Fruit fly (Drosophila melanogaster) whole organism, embryonic: ENCODE measurements around the gene mRpL30.
A peak's percentile ranks its signal among the peaks of the same experiment; 100 is the strongest.

ENCODE experiments used
- ATbp ChIP-seq: fragments of 200-800 bp; sonication (Bioruptor generic); optimal IDR thresholded peaks from 2 replicates; lab custom pipeline; 2017; ENCODE audit warnings: missing biosample characterization, mild to moderate bottlenecking, missing genetic modification characterization, missing genetic modification reagents
- Antp ChIP-seq: fragments of 200-800 bp; sonication (Bioruptor generic); optimal IDR thresholded peaks from 3 replicates; lab custom pipeline; 2016; ENCODE audit warnings: missing biosample characterization, missing genetic modification characterization
- Bgb ChIP-seq: fragments of 200-800 bp; sonication (Bioruptor generic); IDR thresholded peaks from 2 replicates; pipeline ENCODE4 v1.3.6; 2022; ENCODE audit warnings: missing biosample characterization, missing genetic modification characterization; ENCODE audit not compliant: partially characterized antibody
- CG11504 ChIP-seq: fragments of 200-800 bp; sonication (Bioruptor generic); optimal IDR thresholded peaks from 3 replicates; lab custom pipeline; 2019; ENCODE audit warnings: missing biosample characterization, mild to moderate bottlenecking, missing genetic modification characterization, moderate library complexity
- CG12236 ChIP-seq: fragments of 200-800 bp; sonication (Bioruptor generic); optimal IDR thresholded peaks from 2 replicates; lab custom pipeline; 2016; ENCODE audit warnings: missing biosample characterization, missing genetic modification characterization
- CG12391 ChIP-seq: fragments of 200-800 bp; sonication (Bioruptor generic); optimal IDR thresholded peaks from 3 replicates; lab custom pipeline; 2018; ENCODE audit warnings: missing biosample characterization, mild to moderate bottlenecking, missing genetic modification characterization, moderate library complexity
- CG12942 ChIP-seq: fragments of 200-800 bp; sonication (Bioruptor generic); optimal IDR thresholded peaks from 3 replicates; lab custom pipeline; 2016; ENCODE audit warnings: missing biosample characterization, missing genetic modification characterization
- CG17612 ChIP-seq: fragments of 200-800 bp; sonication (Bioruptor generic); IDR thresholded peaks from 2 replicates; pipeline ENCODE4 v1.3.6; 2022; ENCODE audit warnings: missing biosample characterization, missing genetic modification characterization
- CG17829 ChIP-seq: fragments of 200-800 bp; optimal IDR thresholded peaks from 2 replicates; lab custom pipeline; 2019; ENCODE audit warnings: missing biosample characterization, mild to moderate bottlenecking, missing genetic modification characterization, moderate library complexity
- CG18011 ChIP-seq: fragments of 200-800 bp; sonication (Bioruptor generic); optimal IDR thresholded peaks from 2 replicates; lab custom pipeline; 2017; ENCODE audit warnings: missing biosample characterization, missing genetic modification characterization, mild to moderate bottlenecking, moderate library complexity, missing genotype
- CG18262 ChIP-seq: fragments of 200-800 bp; optimal IDR thresholded peaks from 3 replicates; lab custom pipeline; 2019; ENCODE audit warnings: missing biosample characterization, mild to moderate bottlenecking, missing genetic modification characterization, moderate library complexity
- CG30020 ChIP-seq: fragments of 200-800 bp; optimal IDR thresholded peaks from 2 replicates; lab custom pipeline; 2019; ENCODE audit warnings: missing biosample characterization, mild to moderate bottlenecking, missing genetic modification characterization, moderate library complexity
- CG4730 ChIP-seq: fragments of 200-800 bp; sonication (Bioruptor generic); IDR thresholded peaks from 2 replicates; pipeline ENCODE4 v1.3.6; 2022; ENCODE audit warnings: missing biosample characterization, missing genetic modification characterization
- CG4820 ChIP-seq: fragments of 200-800 bp; sonication (Bioruptor generic); optimal IDR thresholded peaks from 3 replicates; lab custom pipeline; 2016; ENCODE audit warnings: missing biosample characterization, missing genetic modification characterization
- CG6689 ChIP-seq: fragments of 200-800 bp; sonication (Bioruptor generic); IDR thresholded peaks from 2 replicates; pipeline ENCODE4 v1.3.6; 2022; ENCODE audit warnings: missing biosample characterization, missing genetic modification characterization
- CG7357 ChIP-seq: fragments of 200-800 bp; sonication (Bioruptor generic); IDR thresholded peaks from 3 replicates; pipeline ENCODE4 v1.3.6; 2022; ENCODE audit warnings: missing biosample characterization, missing genetic modification characterization
- CG9797 ChIP-seq: fragments of 200-800 bp; sonication (Bioruptor generic); optimal IDR thresholded peaks from 3 replicates; lab custom pipeline; 2018; ENCODE audit warnings: missing biosample characterization, mild to moderate bottlenecking, missing genetic modification characterization
- Deaf1 ChIP-seq: fragments of 200-800 bp; optimal IDR thresholded peaks from 3 replicates; lab custom pipeline; 2019; ENCODE audit warnings: missing biosample characterization, mild to moderate bottlenecking, missing genetic modification characterization, moderate library complexity
- Fer2 ChIP-seq: fragments of 200-800 bp; sonication (Bioruptor generic); optimal IDR thresholded peaks from 2 replicates; lab custom pipeline; 2018; ENCODE audit warnings: missing biosample characterization, mild to moderate bottlenecking, missing genetic modification characterization, moderate library complexity
- Gug ChIP-seq: fragments of 200-800 bp; sonication (Bioruptor generic); IDR thresholded peaks from 4 replicates; pipeline ENCODE4 v1.3.6; 2022; ENCODE audit warnings: missing biosample characterization, missing genetic modification characterization
- H15 ChIP-seq: fragments of 200-800 bp; sonication (Bioruptor generic); IDR thresholded peaks from 3 replicates; pipeline ENCODE4 v1.3.6; 2022; ENCODE audit warnings: missing biosample characterization, missing genetic modification characterization
- HLH4C ChIP-seq: fragments of 200-800 bp; sonication (Bioruptor generic); IDR thresholded peaks from 3 replicates; pipeline ENCODE4 v1.3.6; 2022; ENCODE audit warnings: missing biosample characterization, missing genetic modification characterization; ENCODE audit not compliant: partially characterized antibody
- Hr3 ChIP-seq: fragments of 200-800 bp; sonication (Bioruptor generic); optimal IDR thresholded peaks from 3 replicates; lab custom pipeline; 2016; ENCODE audit warnings: missing biosample characterization, missing genetic modification characterization
- Kr ChIP-seq: fragments of 200-800 bp; sonication (Bioruptor generic); optimal IDR thresholded peaks from 2 replicates; lab custom pipeline; 2017; ENCODE audit warnings: missing biosample characterization, mild to moderate bottlenecking, missing genetic modification characterization
- MESR4 ChIP-seq: fragments of 200-800 bp; sonication (Bioruptor generic); optimal IDR thresholded peaks from 2 replicates; lab custom pipeline; 2018; ENCODE audit warnings: missing biosample characterization, mild to moderate bottlenecking, missing genetic modification characterization, moderate library complexity
- NFAT ChIP-seq: fragments of 200-800 bp; sonication (Bioruptor generic); IDR thresholded peaks from 2 replicates; pipeline ENCODE4 v1.3.6; 2022; ENCODE audit warnings: missing biosample characterization, missing genetic modification characterization
- Spps ChIP-seq: fragments of 200-800 bp; sonication (Bioruptor generic); optimal IDR thresholded peaks from 2 replicates; lab custom pipeline; 2018; ENCODE audit warnings: missing biosample characterization, mild to moderate bottlenecking, missing genetic modification characterization
- Stat92E ChIP-seq, 3 experiments: fragments of >200 bp in 2 of 3; fragments of 200-800 bp in 1 of 3; sonication (Bioruptor generic) in 1 of 3; optimal IDR thresholded peaks; 2 replicates each; lab custom pipeline; 2017 to 2019; ENCODE audit warnings: missing biosample characterization in 3 of 3, missing genetic modification characterization in 3 of 3, mild to moderate bottlenecking in 1 of 3, moderate library complexity in 1 of 3
- Usf ChIP-seq: fragments of 200-800 bp; sonication (Bioruptor generic); optimal IDR thresholded peaks from 2 replicates; lab custom pipeline; 2017; ENCODE audit warnings: missing genotype, missing biosample characterization, missing genetic modification characterization
- Xbp1 ChIP-seq: fragments of 200-800 bp; sonication (Bioruptor generic); optimal IDR thresholded peaks from 3 replicates; lab custom pipeline; 2016; ENCODE audit warnings: missing biosample characterization, mild to moderate bottlenecking, missing genetic modification characterization
- ab ChIP-seq: fragments of 200-800 bp; sonication (Bioruptor generic); optimal IDR thresholded peaks from 2 replicates; lab custom pipeline; 2016; ENCODE audit warnings: missing biosample characterization, missing genetic modification characterization
- ap ChIP-seq: fragments of 200-800 bp; sonication (Bioruptor generic); IDR thresholded peaks from 2 replicates; pipeline ENCODE4 v1.3.6; 2022; ENCODE audit warnings: missing biosample characterization, missing genetic modification characterization
- ara ChIP-seq: fragments of 200-800 bp; sonication (Bioruptor generic); IDR thresholded peaks from 2 replicates; pipeline ENCODE4 v1.3.6; 2022; ENCODE audit warnings: missing biosample characterization, missing genetic modification characterization
- ash1 ChIP-seq: fragments of 200-800 bp; sonication (Bioruptor generic); optimal IDR thresholded peaks from 2 replicates; lab custom pipeline; 2018; ENCODE audit warnings: missing biosample characterization, mild to moderate bottlenecking, missing genetic modification characterization
- bbx ChIP-seq: fragments of 200-800 bp; sonication (Bioruptor generic); IDR thresholded peaks from 2 replicates; pipeline ENCODE4 v1.3.6; 2022; ENCODE audit warnings: missing biosample characterization, missing genetic modification characterization; ENCODE audit not compliant: partially characterized antibody
- gcm2 ChIP-seq: fragments of 200-800 bp; sonication (Bioruptor generic); optimal IDR thresholded peaks from 2 replicates; lab custom pipeline; 2016; ENCODE audit warnings: missing biosample characterization, missing genetic modification characterization
- gem ChIP-seq: fragments of 200-800 bp; sonication (Bioruptor generic); optimal IDR thresholded peaks from 2 replicates; lab custom pipeline; 2019; ENCODE audit warnings: missing biosample characterization, mild to moderate bottlenecking, missing genetic modification characterization, moderate library complexity
- jumu ChIP-seq: fragments of 200-800 bp; sonication (Bioruptor generic); optimal IDR thresholded peaks from 3 replicates; lab custom pipeline; 2016; ENCODE audit warnings: missing biosample characterization, missing genetic modification characterization
- otp ChIP-seq: fragments of 200-800 bp; sonication (Bioruptor generic); IDR thresholded peaks from 3 replicates; pipeline ENCODE4, ENCODE4 v1.3.6; 2022; ENCODE audit warnings: missing biosample characterization, missing genetic modification characterization
- ranshi ChIP-seq: fragments of 200-800 bp; sonication (Bioruptor generic); IDR thresholded peaks from 2 replicates; pipeline ENCODE4 v1.3.6; 2022; ENCODE audit warnings: missing biosample characterization, missing genetic modification characterization
- sens-2 ChIP-seq: fragments of 200-800 bp; sonication (Bioruptor generic); IDR thresholded peaks from 2 replicates; pipeline ENCODE4 v1.3.6; 2022; ENCODE audit warnings: missing biosample characterization, missing genetic modification characterization
- shn ChIP-seq: fragments of 200-800 bp; sonication (Bioruptor generic); optimal IDR thresholded peaks from 3 replicates; lab custom pipeline; 2016; ENCODE audit warnings: missing biosample characterization, missing genetic modification characterization
- stc ChIP-seq: fragments of 200-800 bp; sonication (Bioruptor generic); IDR thresholded peaks from 2 replicates; pipeline ENCODE4 v1.3.6; 2022; ENCODE audit warnings: missing biosample characterization, missing genetic modification characterization
- tgo ChIP-seq: fragments of 200-800 bp; sonication (Bioruptor generic); IDR thresholded peaks from 3 replicates; pipeline ENCODE4 v1.3.6; 2022; ENCODE audit warnings: missing biosample characterization, missing genetic modification characterization
- trem ChIP-seq: fragments of 200-800 bp; optimal IDR thresholded peaks from 3 replicates; lab custom pipeline; 2019; ENCODE audit warnings: missing biosample characterization, mild to moderate bottlenecking, missing genetic modification characterization, moderate library complexity
- ttk ChIP-seq: fragments of 200-800 bp; sonication (Bioruptor generic); IDR thresholded peaks from 2 replicates; pipeline ENCODE4 v2.1.2; 2022; ENCODE audit warnings: missing biosample characterization, missing genetic modification characterization
- vnd ChIP-seq: fragments of 200-800 bp; sonication (Bioruptor generic); IDR thresholded peaks from 3 replicates; pipeline ENCODE4 v1.3.6; 2022; ENCODE audit warnings: missing biosample characterization, missing genetic modification characterization; ENCODE audit not compliant: partially characterized antibody
- wdn ChIP-seq: fragments of 200-800 bp; sonication (Bioruptor generic); IDR thresholded peaks from 2 replicates; pipeline ENCODE4 v1.3.6; 2022; ENCODE audit warnings: missing biosample characterization, missing genetic modification characterization

mRpL30 gene

DNA sequence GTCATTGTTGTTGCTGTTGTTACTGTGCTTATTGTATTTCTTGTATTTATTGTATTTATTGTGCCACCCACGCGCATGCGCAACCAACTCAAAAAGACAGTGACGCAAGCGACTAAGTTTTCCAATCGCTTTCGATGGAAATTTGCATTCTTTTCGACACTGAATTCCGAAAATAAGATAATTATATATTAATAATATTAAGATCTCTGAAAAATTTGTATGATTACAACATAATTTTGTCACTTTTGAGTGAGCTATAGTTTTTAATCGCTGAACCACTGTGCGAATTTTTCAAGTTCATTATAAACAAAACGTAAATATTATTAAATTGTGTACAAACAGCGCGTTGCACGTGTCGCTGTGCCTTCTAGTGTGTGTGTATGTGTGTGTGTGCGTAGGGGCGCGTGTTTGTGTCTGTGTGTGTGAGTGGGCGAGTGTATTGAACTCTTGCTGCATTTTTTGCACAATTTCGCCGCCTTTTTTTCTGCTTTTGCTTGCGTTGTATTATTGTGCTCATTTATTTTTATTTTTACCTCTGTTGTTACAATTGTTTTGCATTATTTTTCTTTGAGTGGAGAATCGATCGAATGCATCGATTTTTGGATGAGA, 31.9 kb upstream of the mRpL30 start (continued):
- TF ChIP-seq stc (no peak), otp (GFP tag; lab: Robert Waterston, UW) (no peak), CG11504 (tag; lab: Kevin White, UChicago) (peak; percentile 31), vnd (GFP tag; lab: Robert Waterston, UW) (no peak), sens-2 (no peak), ash1 (GFP tag; lab: Kevin White, UChicago) (no peak), NFAT (GFP tag; lab: Robert Waterston, UW) (no peak), CG4820 (GFP tag; lab: Kevin White, UChicago) (no peak), bbx (GFP tag; lab: Robert Waterston, UW) (no peak), ATbp (GFP tag; lab: Kevin White, UChicago) (no peak), ab (GFP tag; lab: Kevin White, UChicago) (no peak), jumu (GFP tag; lab: Kevin White, UChicago) (no peak), gem (tag; lab: Kevin White, UChicago) (peak; percentile 31), Deaf1 (no peak), Fer2 (tag; lab: Kevin White, UChicago) (no peak), Hr3 (GFP tag; lab: Kevin White, UChicago) (no peak), CG12391 (tag; lab: Kevin White, UChicago) (no peak)

DNA sequence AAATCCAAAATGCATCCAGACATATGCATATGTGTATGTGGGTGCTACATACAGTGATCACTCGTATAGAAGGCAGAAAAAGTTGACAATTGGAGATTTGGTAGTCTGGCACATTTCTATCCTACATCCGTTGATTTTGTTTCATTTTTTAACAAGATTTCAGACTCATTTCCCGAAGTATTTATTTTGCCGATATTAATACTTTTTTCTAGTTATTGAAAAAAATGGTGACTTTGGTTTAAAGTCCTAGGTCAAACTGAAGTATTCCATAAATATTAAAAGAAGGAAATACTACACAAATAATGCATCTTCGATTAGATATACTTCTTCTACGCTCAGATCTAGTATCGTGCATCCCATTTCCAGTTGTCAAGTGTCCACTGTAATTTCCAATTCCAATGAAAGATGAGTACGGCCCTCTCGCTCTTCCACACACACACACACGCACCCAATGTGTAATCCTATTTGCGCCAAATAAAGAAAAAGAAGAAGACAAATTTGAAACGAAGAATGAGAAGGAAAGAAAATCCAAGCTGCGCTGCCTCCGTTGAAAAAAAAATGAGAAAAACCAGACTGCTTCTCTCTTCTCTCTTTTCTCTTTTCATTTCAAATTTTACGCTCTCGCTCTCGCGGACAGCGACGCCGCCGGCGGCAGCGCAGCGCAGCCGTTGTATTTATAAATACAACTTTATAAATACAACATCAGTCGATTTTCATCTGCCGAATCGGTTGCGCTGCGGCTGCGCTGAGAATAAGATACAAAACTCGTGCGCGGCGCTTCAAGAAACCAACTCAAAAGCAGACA, 30.6 kb upstream of the mRpL30 start, which contains the start of gene peb:
peb (plus strand) TSS at position 700 of the 805 bp plus-strand sequence.
- TF ChIP-seq Kr (GFP tag; lab: Kevin White, UChicago): peak; percentile 35
- no peak for TF ChIP-seq CG18011 (GFP tag; lab: Kevin White, UChicago)
- peak; percentile 40; the same call in 1 of the 2 replicates for TF ChIP-seq ranshi (GFP tag; lab: Robert Waterston, UW)
- no peak for TF ChIP-seq trem (tag; lab: Kevin White, UChicago)
- TF ChIP-seq HLH4C (GFP tag; lab: Robert Waterston, UW): no peak
- TF ChIP-seq CG18262: peak; percentile 82
- TF ChIP-seq CG4730 (GFP tag; lab: Robert Waterston, UW): no peak
- no peak for TF ChIP-seq CG17612 (GFP tag; lab: Robert Waterston, UW)
- peak; percentile 32; the same call in 1 of the 3 replicates for TF ChIP-seq tgo (GFP tag; lab: Robert Waterston, UW)
- peak; percentile 16 for TF ChIP-seq CG30020 (tag; lab: Kevin White, UChicago)
- TF ChIP-seq CG9797 (GFP tag; lab: Kevin White, UChicago): no peak
- 0 out of 2 replicates have a peak, but pooled peaks have one; percentile 40 for TF ChIP-seq ap
- peak; percentile 33 for TF ChIP-seq CG12236 (GFP tag; lab: Kevin White, UChicago)
- peak; percentile 43 for TF ChIP-seq Bgb (GFP tag; lab: Robert Waterston, UW)
- TF ChIP-seq Gug (GFP tag; lab: Robert Waterston, UW): no peak
- TF ChIP-seq CG12942 (GFP tag; lab: Kevin White, UChicago): no peak
- peak; percentile 59 for TF ChIP-seq CG17829 (tag; lab: Kevin White, UChicago)
- TF ChIP-seq CG6689: peak; percentile 78
- TF ChIP-seq ara (GFP tag; lab: Robert Waterston, UW): peak; percentile 28; the same call in 1 of the 2 replicates
- TF ChIP-seq Spps (tag; lab: Kevin White, UChicago): peak; percentile 29
- no peak for TF ChIP-seq wdn (GFP tag; lab: Robert Waterston, UW)
- TF ChIP-seq Stat92E (GFP tag; optimal IDR thresholded peaks at IDR 0.05; lab: Kevin White, UChicago): peak in 1 of 3 experiments; percentile 41
- 0 out of 3 replicates have a peak, but pooled peaks have one; percentile 41 for TF ChIP-seq H15
- peak; percentile 45 for TF ChIP-seq Xbp1 (GFP tag; lab: Kevin White, UChicago)
- TF ChIP-seq ttk (GFP tag; lab: Robert Waterston, UW): no peak
- TF ChIP-seq gcm2 (GFP tag; lab: Kevin White, UChicago): no peak
- no peak; the same call in 2 of the 3 replicates for TF ChIP-seq CG7357 (GFP tag; lab: Robert Waterston, UW)
- TF ChIP-seq MESR4 (GFP tag; lab: Kevin White, UChicago): no peak
- TF ChIP-seq Usf (GFP tag; lab: Kevin White, UChicago): peak; percentile 32
- peak; percentile 63 for TF ChIP-seq Antp (GFP tag; lab: Kevin White, UChicago)
- TF ChIP-seq shn (GFP tag; lab: Kevin White, UChicago): no peak
